Worm (Caenorhabditis elegans) whole organism, L1 larva: ENCODE data around the gene C15F1.1.

Source experiments
- C04F5.9 ChIP-seq: sonication (generic microtip); optimal IDR thresholded peaks from 2 replicates; lab custom pipeline; 2016; ENCODE audit warnings: missing genetic modification characterization, missing compliant biosample characterization
- C16A3.4 ChIP-seq: fragments of 150-350 bp; optimal IDR thresholded peaks from 2 replicates; lab custom pipeline; 2014; ENCODE audit warnings: missing biosample characterization, missing genetic modification characterization
- C34B4.2 ChIP-seq: sonication (generic microtip); optimal IDR thresholded peaks from 2 replicates; lab custom pipeline; 2017; ENCODE audit warnings: mild to moderate bottlenecking, missing genetic modification characterization, missing compliant biosample characterization
- Y116A8C.19 ChIP-seq: sonication (generic microtip); optimal IDR thresholded peaks from 2 replicates; lab custom pipeline; 2016; ENCODE audit warnings: missing compliant biosample characterization, missing genetic modification characterization, borderline replicate concordance
- aha-1 ChIP-seq: fragments of 150-350 bp; optimal IDR thresholded peaks from 2 replicates; lab custom pipeline; 2014; ENCODE audit warnings: missing biosample characterization, missing genetic modification characterization
- alr-1 ChIP-seq: fragments of 200-800 bp; sonication (Bioruptor generic); optimal IDR thresholded peaks from 2 replicates; lab custom pipeline; 2018; ENCODE audit warnings: borderline replicate concordance, mild to moderate bottlenecking, missing genetic modification characterization, missing compliant biosample characterization
- aly-2 ChIP-seq: fragments of 150-350 bp; optimal IDR thresholded peaks from 2 replicates; lab custom pipeline; 2014; ENCODE audit warnings: missing biosample characterization, missing genetic modification characterization
- ama-1 ChIP-seq: fragments of 150-350 bp; optimal IDR thresholded peaks from 2 replicates; lab custom pipeline; 2014
- blmp-1 ChIP-seq: fragments of 150-350 bp; optimal IDR thresholded peaks from 2 replicates; lab custom pipeline; 2014; ENCODE audit warnings: missing biosample characterization, missing genetic modification characterization
- ceh-63 ChIP-seq: fragments of 200-800 bp; sonication (Bioruptor generic); optimal IDR thresholded peaks from 2 replicates; lab custom pipeline; 2018; ENCODE audit warnings: mild to moderate bottlenecking, missing genetic modification characterization, missing compliant biosample characterization
- ceh-8 ChIP-seq: fragments of 200-800 bp; sonication (Bioruptor generic); optimal IDR thresholded peaks from 2 replicates; lab custom pipeline; 2018; ENCODE audit warnings: mild to moderate bottlenecking, missing genetic modification characterization, moderate library complexity, missing compliant biosample characterization
- ceh-82 ChIP-seq, 3 experiments: fragments of 150-350 bp in 1 of 3; sonication (generic microtip) in 2 of 3; optimal IDR thresholded peaks; 2 replicates each; lab custom pipeline; 2014 to 2017; ENCODE audit warnings: missing biosample characterization in 3 of 3, missing genetic modification characterization in 3 of 3
- ceh-90 ChIP-seq: sonication (generic microtip); optimal IDR thresholded peaks from 2 replicates; lab custom pipeline; 2016; ENCODE audit warnings: missing genetic modification characterization, missing compliant biosample characterization
- ces-1 ChIP-seq: fragments of 150-350 bp; optimal IDR thresholded peaks from 2 replicates; lab custom pipeline; 2014; ENCODE audit warnings: missing biosample characterization, missing genetic modification reagents, missing genetic modification characterization
- egl-13 ChIP-seq: sonication (generic microtip); optimal IDR thresholded peaks from 2 replicates; lab custom pipeline; 2016; ENCODE audit warnings: missing genotype, missing genetic modification reagents, missing genetic modification characterization, missing compliant biosample characterization
- egl-27 ChIP-seq, 2 experiments: fragments of 150-350 bp in 1 of 2; sonication (generic microtip); optimal IDR thresholded peaks; 3 replicates each; lab custom pipeline; 2017 to 2018; ENCODE audit warnings: missing biosample characterization in 2 of 2, missing genetic modification characterization in 2 of 2, missing genetic modification reagents in 2 of 2
- elt-3 ChIP-seq, 6 experiments: fragments of 150-350 bp in 1 of 6; sonication (generic microtip); optimal IDR thresholded peaks; 2 replicates each; lab custom pipeline; 2017 to 2018; ENCODE audit warnings: missing biosample characterization in 6 of 6, missing genetic modification characterization in 6 of 6, inconsistent platforms in 1 of 6
- fkh-10 ChIP-seq: sonication (generic microtip); optimal IDR thresholded peaks from 2 replicates; lab custom pipeline; 2017; ENCODE audit warnings: missing biosample characterization, missing genetic modification reagents, missing genetic modification characterization
- fkh-8 ChIP-seq: sonication (generic microtip); optimal IDR thresholded peaks from 2 replicates; lab custom pipeline; 2016; ENCODE audit warnings: mild to moderate bottlenecking, missing genetic modification characterization, missing compliant biosample characterization
- fos-1 ChIP-seq: fragments of 150-350 bp; optimal IDR thresholded peaks from 2 replicates; lab custom pipeline; 2014; ENCODE audit warnings: missing biosample characterization, missing genetic modification characterization
- hlh-17 ChIP-seq: fragments of 200-800 bp; sonication (Bioruptor generic); optimal IDR thresholded peaks from 2 replicates; lab custom pipeline; 2018; ENCODE audit warnings: missing genetic modification characterization, mild to moderate bottlenecking, missing compliant biosample characterization, moderate library complexity, borderline replicate concordance
- hlh-4 ChIP-seq: sonication (generic microtip); optimal IDR thresholded peaks from 2 replicates; lab custom pipeline; 2016; ENCODE audit warnings: mild to moderate bottlenecking, missing genetic modification characterization, missing compliant biosample characterization
- isw-1 ChIP-seq: fragments of 200-800 bp; sonication (Bioruptor generic); IDR thresholded peaks from 2 replicates; pipeline ENCODE4 v1.3.6; 2022; ENCODE audit warnings: missing genetic modification characterization, missing compliant biosample characterization
- jun-1 ChIP-seq: fragments of 150-350 bp; optimal IDR thresholded peaks from 2 replicates; lab custom pipeline; 2014; ENCODE audit warnings: missing biosample characterization, missing genetic modification reagents, missing genetic modification characterization
- lin-13 ChIP-seq: fragments of 150-350 bp; optimal IDR thresholded peaks from 2 replicates; lab custom pipeline; 2014; ENCODE audit warnings: missing biosample characterization, missing genetic modification reagents, missing genetic modification characterization
- lin-14 ChIP-seq: fragments of 200-800 bp; sonication (Bioruptor generic); optimal IDR thresholded peaks from 2 replicates; lab custom pipeline; 2018; ENCODE audit warnings: mild to moderate bottlenecking, missing genetic modification characterization, moderate library complexity, missing compliant biosample characterization
- lin-35 ChIP-seq, 2 experiments: fragments of 150-350 bp; optimal IDR thresholded peaks; 2 replicates each; lab custom pipeline; 2014; ENCODE audit warnings: missing biosample characterization in 2 of 2, missing genetic modification characterization in 2 of 2, missing genetic modification reagents in 2 of 2
- lin-39 ChIP-seq: fragments of 150-350 bp; optimal IDR thresholded peaks from 2 replicates; lab custom pipeline; 2014; ENCODE audit warnings: missing biosample characterization, missing genetic modification reagents, missing genetic modification characterization
- mab-9 ChIP-seq: fragments of 200-800 bp; sonication (Bioruptor generic); IDR thresholded peaks from 2 replicates; pipeline ENCODE4 v1.3.6; 2022; ENCODE audit warnings: missing genetic modification reagents, missing genetic modification characterization, missing compliant biosample characterization
- mep-1 ChIP-seq: fragments of 150-350 bp; optimal IDR thresholded peaks from 2 replicates; lab custom pipeline; 2014; ENCODE audit warnings: missing biosample characterization, missing genetic modification characterization
- nhr-11 ChIP-seq: fragments of 150-350 bp; optimal IDR thresholded peaks from 2 replicates; lab custom pipeline; 2014; ENCODE audit warnings: missing biosample characterization, missing genetic modification characterization
- nhr-12 ChIP-seq: sonication (generic microtip); optimal IDR thresholded peaks from 2 replicates; lab custom pipeline; 2017; ENCODE audit warnings: missing biosample characterization, missing genetic modification characterization
- nhr-19 ChIP-seq: fragments of 200-800 bp; sonication (Bioruptor generic); conservative IDR thresholded peaks from 2 replicates; pipeline ENCODE4 v1.3.6; 2022; ENCODE audit warnings: missing genetic modification characterization, missing compliant biosample characterization
- nhr-28 ChIP-seq: fragments of 150-350 bp; optimal IDR thresholded peaks from 2 replicates; lab custom pipeline; 2014; ENCODE audit warnings: missing biosample characterization, missing genetic modification characterization
- nhr-71 ChIP-seq: sonication (generic microtip); optimal IDR thresholded peaks from 2 replicates; lab custom pipeline; 2016; ENCODE audit warnings: mild to moderate bottlenecking, missing genetic modification characterization, moderate library complexity, missing compliant biosample characterization
- nhr-76 ChIP-seq: sonication (generic microtip); optimal IDR thresholded peaks from 2 replicates; lab custom pipeline; 2017; ENCODE audit warnings: missing biosample characterization, missing genetic modification characterization
- pag-3 ChIP-seq: sonication (generic microtip); optimal IDR thresholded peaks from 2 replicates; lab custom pipeline; 2017; ENCODE audit warnings: missing genetic modification characterization, mild to moderate bottlenecking, missing compliant biosample characterization, antibody characterized with exemption, borderline replicate concordance; ENCODE audit not compliant: insufficient read depth
- pax-3 ChIP-seq: fragments of 200-800 bp; sonication (Bioruptor generic); optimal IDR thresholded peaks from 2 replicates; lab custom pipeline; 2018; ENCODE audit warnings: mild to moderate bottlenecking, missing genetic modification characterization, moderate library complexity, missing compliant biosample characterization
- pqm-1 ChIP-seq: sonication (generic microtip); optimal IDR thresholded peaks from 3 replicates; lab custom pipeline; 2017; ENCODE audit warnings: missing biosample characterization, missing genetic modification characterization
- skn-1 ChIP-seq: fragments of 150-350 bp; optimal IDR thresholded peaks from 2 replicates; lab custom pipeline; 2014; ENCODE audit warnings: missing biosample characterization, missing genetic modification characterization
- snu-23 ChIP-seq: sonication (generic microtip); optimal IDR thresholded peaks from 2 replicates; lab custom pipeline; 2016; ENCODE audit warnings: missing genetic modification characterization, missing compliant biosample characterization
- sox-4 ChIP-seq: sonication (generic microtip); optimal IDR thresholded peaks from 2 replicates; lab custom pipeline; 2016; ENCODE audit warnings: missing genetic modification characterization, missing compliant biosample characterization
- sptf-1 ChIP-seq: fragments of 150-350 bp; optimal IDR thresholded peaks from 2 replicates; lab custom pipeline; 2014; ENCODE audit warnings: missing biosample characterization, missing genetic modification characterization
- sup-37 ChIP-seq: fragments of 200-800 bp; sonication (Bioruptor generic); optimal IDR thresholded peaks from 2 replicates; lab custom pipeline; 2018; ENCODE audit warnings: mild to moderate bottlenecking, missing genetic modification characterization, missing compliant biosample characterization
- swsn-7 ChIP-seq: sonication (generic microtip); optimal IDR thresholded peaks from 2 replicates; lab custom pipeline; 2016; ENCODE audit warnings: missing genetic modification characterization, missing compliant biosample characterization
- unc-30 ChIP-seq: sonication (generic microtip); optimal IDR thresholded peaks from 2 replicates; lab custom pipeline; 2017; ENCODE audit warnings: missing biosample characterization, missing genetic modification characterization
- unc-86 ChIP-seq: sonication (generic microtip); optimal IDR thresholded peaks from 2 replicates; lab custom pipeline; 2016; ENCODE audit warnings: missing genetic modification characterization, missing compliant biosample characterization
- unc-98 ChIP-seq: fragments of 200-800 bp; sonication (Bioruptor generic); IDR thresholded peaks from 2 replicates; pipeline ENCODE4 v1.3.6; 2022; ENCODE audit warnings: missing genetic modification characterization, missing compliant biosample characterization
- vab-15 ChIP-seq: sonication (generic microtip); optimal IDR thresholded peaks from 2 replicates; lab custom pipeline; 2017; ENCODE audit warnings: missing genotype, mild to moderate bottlenecking, missing genetic modification characterization, missing compliant biosample characterization
- xbp-1 ChIP-seq: sonication (generic microtip); optimal IDR thresholded peaks from 2 replicates; lab custom pipeline; 2016; ENCODE audit warnings: missing genetic modification characterization, missing compliant biosample characterization
- zag-1 ChIP-seq: fragments of 150-350 bp; optimal IDR thresholded peaks from 2 replicates; lab custom pipeline; 2014; ENCODE audit warnings: missing biosample characterization, missing genetic modification characterization
- ztf-11 ChIP-seq, 2 experiments: sonication (generic microtip); optimal IDR thresholded peaks; 2 replicates each; lab custom pipeline; 2016 to 2017; ENCODE audit warnings: missing genetic modification characterization in 2 of 2, missing biosample characterization in 1 of 2, missing compliant biosample characterization in 1 of 2
- ztf-4 ChIP-seq: fragments of 150-350 bp; optimal IDR thresholded peaks from 2 replicates; lab custom pipeline; 2014; ENCODE audit warnings: missing biosample characterization, missing genetic modification characterization

C15F1.1 gene

ce11 chrII:7022370-7023001 lies 32.8 kb downstream of the C15F1.1 start, which contains the start of the genes lst-6 and lst-5 (continued):
- TF ChIP-seq swsn-7 (peak; percentile 74), alr-1 (no peak), elt-3 (tag; optimal IDR thresholded peaks at IDR 0.05; lab: Kevin White, UChicago) (no peak), nhr-12 (tag; lab: Kevin White, UChicago) (no peak), sptf-1 (tag; lab: Kevin White, UChicago) (no peak), mab-9 (no peak), C34B4.2 (tag; lab: Kevin White, UChicago) (no peak), egl-27 (tag; optimal IDR thresholded peaks at IDR 0.05; lab: Kevin White, UChicago) (no peak), nhr-76 (tag; lab: Kevin White, UChicago) (no peak), pag-3 (tag; lab: Kevin White, UChicago) (no peak), sup-37 (GFP tag; lab: Kevin White, UChicago) (peak; percentile 10), aha-1 (tag; lab: Kevin White, UChicago) (no peak), ceh-8 (GFP tag; lab: Kevin White, UChicago) (peak; percentile 5), fkh-10 (GFP tag; lab: Kevin White, UChicago) (peak; percentile 47), lin-14 (peak; percentile 86), ztf-11 (tag; optimal IDR thresholded peaks at IDR 0.05; lab: Kevin White, UChicago) (no peak), lin-39 (tag; lab: Kevin White, UChicago) (peak; percentile 31), ceh-82 (tag; optimal IDR thresholded peaks at IDR 0.05; lab: Kevin White, UChicago) (peak; percentile 54 to 58 (median 56)), unc-86 (peak; percentile 58), blmp-1 (peak; percentile 14), nhr-71 (tag; lab: Kevin White, UChicago) (peak; percentile 84), vab-15 (tag; lab: Kevin White, UChicago) (no peak), ztf-4 (tag; lab: Kevin White, UChicago) (no peak), C16A3.4 (tag; lab: Kevin White, UChicago) (peak; percentile 69), fkh-8 (tag; lab: Kevin White, UChicago) (peak; percentile 74), nhr-28 (tag; lab: Kevin White, UChicago) (no peak), ceh-63 (GFP tag; lab: Kevin White, UChicago) (no peak), fos-1 (tag; lab: Kevin White, UChicago) (no peak), jun-1 (tag; lab: Kevin White, UChicago) (peak; percentile 40), ceh-90 (tag; lab: Kevin White, UChicago) (no peak), mep-1 (tag; lab: Kevin White, UChicago) (peak; percentile 60), egl-13 (tag; lab: Kevin White, UChicago) (peak; percentile 56), Y116A8C.19 (no peak), unc-98 (GFP tag; lab: Robert Waterston, UW) (no peak), hlh-4 (tag; lab: Kevin White, UChicago) (no peak), nhr-11 (tag; lab: Kevin White, UChicago) (no peak), hlh-17 (no peak), ces-1 (no peak), sox-4 (tag; lab: Kevin White, UChicago) (no peak), unc-30 (tag; lab: Kevin White, UChicago) (no peak), skn-1 (tag; lab: Kevin White, UChicago) (peak; percentile 50), pqm-1 (tag; lab: Kevin White, UChicago) (no peak), lin-13 (peak; percentile 24), nhr-19 (peak; percentile 65), zag-1 (no peak), lin-35 (GFP tag; optimal IDR thresholded peaks at IDR 0.05; lab: Kevin White, UChicago) (peak; percentile 63 to 82), isw-1 (GFP tag; lab: Robert Waterston, UW) (peak; percentile 58), xbp-1 (tag; lab: Kevin White, UChicago) (peak; percentile 76), snu-23 (GFP tag; lab: Kevin White, UChicago) (peak; percentile 76), ama-1 (lab: Kevin White, UChicago) (no peak), pax-3 (tag; lab: Kevin White, UChicago) (no peak), aly-2 (tag; lab: Kevin White, UChicago) (no peak), C04F5.9 (tag; lab: Kevin White, UChicago) (peak; percentile 53)
